Worm (Caenorhabditis elegans) whole organism, L1 larva: ENCODE measurements around the gene frm-10.
"Not testable (repeated sequence)": the region's sequence is repeated elsewhere in the genome, so short reads cannot be mapped to it uniquely, and the experiment has no call there.

Experiments used
- C34B4.2 ChIP-seq: sonication (generic microtip); optimal IDR thresholded peaks from 2 replicates; lab custom pipeline; 2017; ENCODE audit warnings: mild to moderate bottlenecking, missing genetic modification characterization, missing compliant biosample characterization
- Y116A8C.19 ChIP-seq: sonication (generic microtip); optimal IDR thresholded peaks from 2 replicates; lab custom pipeline; 2016; ENCODE audit warnings: missing compliant biosample characterization, missing genetic modification characterization, borderline replicate concordance
- aha-1 ChIP-seq: fragments of 150-350 bp; optimal IDR thresholded peaks from 2 replicates; lab custom pipeline; 2014; ENCODE audit warnings: missing biosample characterization, missing genetic modification characterization
- aly-2 ChIP-seq: fragments of 150-350 bp; optimal IDR thresholded peaks from 2 replicates; lab custom pipeline; 2014; ENCODE audit warnings: missing biosample characterization, missing genetic modification characterization
- ama-1 ChIP-seq: fragments of 150-350 bp; optimal IDR thresholded peaks from 2 replicates; lab custom pipeline; 2014
- blmp-1 ChIP-seq: fragments of 150-350 bp; optimal IDR thresholded peaks from 2 replicates; lab custom pipeline; 2014; ENCODE audit warnings: missing biosample characterization, missing genetic modification characterization
- ceh-63 ChIP-seq: fragments of 200-800 bp; sonication (Bioruptor generic); optimal IDR thresholded peaks from 2 replicates; lab custom pipeline; 2018; ENCODE audit warnings: mild to moderate bottlenecking, missing genetic modification characterization, missing compliant biosample characterization
- ceh-82 ChIP-seq, 3 experiments: fragments of 150-350 bp in 1 of 3; sonication (generic microtip) in 2 of 3; optimal IDR thresholded peaks; 2 replicates each; lab custom pipeline; 2014 to 2017; ENCODE audit warnings: missing biosample characterization in 3 of 3, missing genetic modification characterization in 3 of 3
- ceh-90 ChIP-seq: sonication (generic microtip); optimal IDR thresholded peaks from 2 replicates; lab custom pipeline; 2016; ENCODE audit warnings: missing genetic modification characterization, missing compliant biosample characterization
- dpl-1 ChIP-seq, 3 experiments: fragments of 150-350 bp in 2 of 3; sonication (generic microtip) in 1 of 3; optimal IDR thresholded peaks; 2 replicates each; lab custom pipeline; 2014 to 2017; ENCODE audit warnings: missing biosample characterization in 3 of 3, missing genetic modification characterization in 3 of 3, missing genetic modification reagents in 3 of 3
- dsc-1 ChIP-seq: sonication (generic microtip); optimal IDR thresholded peaks from 2 replicates; lab custom pipeline; 2016; ENCODE audit warnings: mild to moderate bottlenecking, missing genetic modification characterization, missing compliant biosample characterization
- efl-1 ChIP-seq, 4 experiments: fragments of 150-350 bp; optimal IDR thresholded peaks in 3 of 4; peaks in 1 of 4; 1 replicate in 1 of 4; 2 replicates in 3 of 4; lab custom pipeline; 2014; ENCODE audit warnings: missing biosample characterization in 2 of 4, missing genetic modification characterization in 2 of 4, missing genetic modification reagents in 2 of 4
- efl-3 ChIP-seq: fragments of 200-800 bp; sonication (Bioruptor generic); optimal IDR thresholded peaks from 2 replicates; lab custom pipeline; 2018; ENCODE audit warnings: mild to moderate bottlenecking, missing genetic modification characterization, missing compliant biosample characterization
- egl-27 ChIP-seq, 2 experiments: fragments of 150-350 bp in 1 of 2; sonication (generic microtip); optimal IDR thresholded peaks; 3 replicates each; lab custom pipeline; 2017 to 2018; ENCODE audit warnings: missing biosample characterization in 2 of 2, missing genetic modification characterization in 2 of 2, missing genetic modification reagents in 2 of 2
- elt-2 ChIP-seq: sonication (generic microtip); optimal IDR thresholded peaks from 2 replicates; lab custom pipeline; 2016; ENCODE audit warnings: missing genetic modification characterization, mild to moderate bottlenecking, inconsistent platforms, missing compliant biosample characterization, missing genetic modification reagents
- elt-3 ChIP-seq, 6 experiments: fragments of 150-350 bp in 1 of 6; sonication (generic microtip); optimal IDR thresholded peaks; 2 replicates each; lab custom pipeline; 2017 to 2018; ENCODE audit warnings: missing biosample characterization in 6 of 6, missing genetic modification characterization in 6 of 6, inconsistent platforms in 1 of 6
- ets-5 ChIP-seq: fragments of 200-800 bp; sonication (Bioruptor generic); IDR thresholded peaks from 2 replicates; pipeline ENCODE4 v1.3.6; 2022; ENCODE audit warnings: missing genetic modification characterization, missing compliant biosample characterization
- fkh-10 ChIP-seq: sonication (generic microtip); optimal IDR thresholded peaks from 2 replicates; lab custom pipeline; 2017; ENCODE audit warnings: missing biosample characterization, missing genetic modification reagents, missing genetic modification characterization
- fkh-4 ChIP-seq: sonication (generic microtip); optimal IDR thresholded peaks from 2 replicates; lab custom pipeline; 2016; ENCODE audit warnings: missing compliant biosample characterization, missing genetic modification characterization, borderline replicate concordance
- fkh-8 ChIP-seq: sonication (generic microtip); optimal IDR thresholded peaks from 2 replicates; lab custom pipeline; 2016; ENCODE audit warnings: mild to moderate bottlenecking, missing genetic modification characterization, missing compliant biosample characterization
- fos-1 ChIP-seq: fragments of 150-350 bp; optimal IDR thresholded peaks from 2 replicates; lab custom pipeline; 2014; ENCODE audit warnings: missing biosample characterization, missing genetic modification characterization
- isw-1 ChIP-seq: fragments of 200-800 bp; sonication (Bioruptor generic); IDR thresholded peaks from 2 replicates; pipeline ENCODE4 v1.3.6; 2022; ENCODE audit warnings: missing genetic modification characterization, missing compliant biosample characterization
- jun-1 ChIP-seq: fragments of 150-350 bp; optimal IDR thresholded peaks from 2 replicates; lab custom pipeline; 2014; ENCODE audit warnings: missing biosample characterization, missing genetic modification reagents, missing genetic modification characterization
- lin-13 ChIP-seq: fragments of 150-350 bp; optimal IDR thresholded peaks from 2 replicates; lab custom pipeline; 2014; ENCODE audit warnings: missing biosample characterization, missing genetic modification reagents, missing genetic modification characterization
- lin-35 ChIP-seq, 2 experiments: fragments of 150-350 bp; optimal IDR thresholded peaks; 2 replicates each; lab custom pipeline; 2014; ENCODE audit warnings: missing biosample characterization in 2 of 2, missing genetic modification characterization in 2 of 2, missing genetic modification reagents in 2 of 2
- lin-39 ChIP-seq: fragments of 150-350 bp; optimal IDR thresholded peaks from 2 replicates; lab custom pipeline; 2014; ENCODE audit warnings: missing biosample characterization, missing genetic modification reagents, missing genetic modification characterization
- lir-3 ChIP-seq: sonication (generic microtip); optimal IDR thresholded peaks from 2 replicates; lab custom pipeline; 2016; ENCODE audit warnings: mild to moderate bottlenecking, missing genetic modification characterization, moderate library complexity, missing compliant biosample characterization; ENCODE audit not compliant: poor library complexity
- lsy-2 ChIP-seq, 2 experiments: fragments of 150-350 bp; optimal IDR thresholded peaks; 2 replicates each; lab custom pipeline; 2014; ENCODE audit warnings: missing biosample characterization in 2 of 2, missing genetic modification characterization in 2 of 2
- mdl-1 ChIP-seq, 2 experiments: fragments of 150-350 bp; optimal IDR thresholded peaks; 2 replicates each; lab custom pipeline; 2014 to 2017; ENCODE audit warnings: missing biosample characterization in 2 of 2, missing genetic modification characterization in 2 of 2, inconsistent platforms in 1 of 2
- mef-2 ChIP-seq: fragments of 150-350 bp; optimal IDR thresholded peaks from 2 replicates; lab custom pipeline; 2014; ENCODE audit warnings: missing biosample characterization, missing genetic modification characterization
- mep-1 ChIP-seq: fragments of 150-350 bp; optimal IDR thresholded peaks from 2 replicates; lab custom pipeline; 2014; ENCODE audit warnings: missing biosample characterization, missing genetic modification characterization
- nhr-11 ChIP-seq: fragments of 150-350 bp; optimal IDR thresholded peaks from 2 replicates; lab custom pipeline; 2014; ENCODE audit warnings: missing biosample characterization, missing genetic modification characterization
- nhr-12 ChIP-seq: sonication (generic microtip); optimal IDR thresholded peaks from 2 replicates; lab custom pipeline; 2017; ENCODE audit warnings: missing biosample characterization, missing genetic modification characterization
- nhr-20 ChIP-seq: sonication (generic microtip); optimal IDR thresholded peaks from 2 replicates; lab custom pipeline; 2016; ENCODE audit warnings: mild to moderate bottlenecking, missing genetic modification characterization, missing compliant biosample characterization
- nhr-28 ChIP-seq: fragments of 150-350 bp; optimal IDR thresholded peaks from 2 replicates; lab custom pipeline; 2014; ENCODE audit warnings: missing biosample characterization, missing genetic modification characterization
- nhr-47 ChIP-seq: sonication (generic microtip); optimal IDR thresholded peaks from 2 replicates; lab custom pipeline; 2016; ENCODE audit warnings: mild to moderate bottlenecking, missing genetic modification characterization, moderate library complexity, missing compliant biosample characterization
- nhr-71 ChIP-seq: sonication (generic microtip); optimal IDR thresholded peaks from 2 replicates; lab custom pipeline; 2016; ENCODE audit warnings: mild to moderate bottlenecking, missing genetic modification characterization, moderate library complexity, missing compliant biosample characterization
- nhr-84 ChIP-seq: sonication (generic microtip); optimal IDR thresholded peaks from 2 replicates; lab custom pipeline; 2017; ENCODE audit warnings: missing biosample characterization, missing genetic modification characterization
- nhr-90 ChIP-seq: sonication (generic microtip); optimal IDR thresholded peaks from 2 replicates; lab custom pipeline; 2016; ENCODE audit warnings: mild to moderate bottlenecking, missing genetic modification characterization, missing compliant biosample characterization; ENCODE audit not compliant: poor library complexity
- pqm-1 ChIP-seq: sonication (generic microtip); optimal IDR thresholded peaks from 3 replicates; lab custom pipeline; 2017; ENCODE audit warnings: missing biosample characterization, missing genetic modification characterization
- skn-1 ChIP-seq: fragments of 150-350 bp; optimal IDR thresholded peaks from 2 replicates; lab custom pipeline; 2014; ENCODE audit warnings: missing biosample characterization, missing genetic modification characterization
- snu-23 ChIP-seq: sonication (generic microtip); optimal IDR thresholded peaks from 2 replicates; lab custom pipeline; 2016; ENCODE audit warnings: missing genetic modification characterization, missing compliant biosample characterization
- sox-4 ChIP-seq: sonication (generic microtip); optimal IDR thresholded peaks from 2 replicates; lab custom pipeline; 2016; ENCODE audit warnings: missing genetic modification characterization, missing compliant biosample characterization
- tbx-2 ChIP-seq: sonication (generic microtip); optimal IDR thresholded peaks from 2 replicates; lab custom pipeline; 2016; ENCODE audit warnings: missing genetic modification characterization, missing compliant biosample characterization
- unc-130 ChIP-seq: fragments of 150-350 bp; optimal IDR thresholded peaks from 2 replicates; lab custom pipeline; 2017; ENCODE audit warnings: missing biosample characterization, missing genetic modification characterization, inconsistent platforms
- unc-30 ChIP-seq: sonication (generic microtip); optimal IDR thresholded peaks from 2 replicates; lab custom pipeline; 2017; ENCODE audit warnings: missing biosample characterization, missing genetic modification characterization
- vab-15 ChIP-seq: sonication (generic microtip); optimal IDR thresholded peaks from 2 replicates; lab custom pipeline; 2017; ENCODE audit warnings: missing genotype, mild to moderate bottlenecking, missing genetic modification characterization, missing compliant biosample characterization

Gene frm-10

DNA sequence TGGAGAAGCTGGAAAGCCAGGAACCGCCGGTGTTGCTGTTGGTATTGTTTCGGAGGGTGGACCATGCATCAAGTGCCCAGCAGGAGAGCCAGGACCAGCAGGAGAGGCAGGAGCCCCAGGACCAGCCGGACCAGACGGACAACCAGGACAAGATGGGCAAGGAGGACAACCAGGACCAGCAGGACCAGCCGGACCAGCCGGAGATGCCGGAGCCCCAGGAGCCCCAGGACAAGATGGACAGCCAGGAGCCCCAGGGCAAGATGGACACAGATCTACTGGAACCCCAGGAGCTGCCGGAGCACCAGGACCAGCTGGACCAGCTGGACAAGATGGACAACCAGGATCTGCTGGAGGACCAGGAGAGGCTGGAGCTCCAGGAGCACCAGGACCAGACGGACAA is 20.2 kb upstream of the frm-10 start:
- TF ChIP-seq dpl-1 (GFP tag; optimal IDR thresholded peaks at IDR 0.05; lab: Kevin White, UChicago) (no peak), egl-27 (tag; optimal IDR thresholded peaks at IDR 0.05; lab: Kevin White, UChicago) (no peak), nhr-28 (tag; lab: Kevin White, UChicago) (no peak), pqm-1 (tag; lab: Kevin White, UChicago) (no peak), lin-39 (no peak), mef-2 (no peak), aha-1 (tag; lab: Kevin White, UChicago) (no peak), elt-3 (tag; optimal IDR thresholded peaks at IDR 0.05; lab: Kevin White, UChicago) (no peak), mep-1 (tag; lab: Kevin White, UChicago) (no peak), ceh-63 (GFP tag; lab: Kevin White, UChicago) (no peak)

- not testable (repeated sequence) for TF ChIP-seq aly-2 (tag; lab: Kevin White, UChicago); tbx-2 (tag; lab: Kevin White, UChicago); ama-1 (lab: Kevin White, UChicago)
Observed at ce11 chrV:13443535-13443934, 19.5 kb upstream of the frm-10 start, which contains the start of gene Y2H9A.6. Gene Y2H9A.6 (plus strand): TSS chrV:13443835.

DNA sequence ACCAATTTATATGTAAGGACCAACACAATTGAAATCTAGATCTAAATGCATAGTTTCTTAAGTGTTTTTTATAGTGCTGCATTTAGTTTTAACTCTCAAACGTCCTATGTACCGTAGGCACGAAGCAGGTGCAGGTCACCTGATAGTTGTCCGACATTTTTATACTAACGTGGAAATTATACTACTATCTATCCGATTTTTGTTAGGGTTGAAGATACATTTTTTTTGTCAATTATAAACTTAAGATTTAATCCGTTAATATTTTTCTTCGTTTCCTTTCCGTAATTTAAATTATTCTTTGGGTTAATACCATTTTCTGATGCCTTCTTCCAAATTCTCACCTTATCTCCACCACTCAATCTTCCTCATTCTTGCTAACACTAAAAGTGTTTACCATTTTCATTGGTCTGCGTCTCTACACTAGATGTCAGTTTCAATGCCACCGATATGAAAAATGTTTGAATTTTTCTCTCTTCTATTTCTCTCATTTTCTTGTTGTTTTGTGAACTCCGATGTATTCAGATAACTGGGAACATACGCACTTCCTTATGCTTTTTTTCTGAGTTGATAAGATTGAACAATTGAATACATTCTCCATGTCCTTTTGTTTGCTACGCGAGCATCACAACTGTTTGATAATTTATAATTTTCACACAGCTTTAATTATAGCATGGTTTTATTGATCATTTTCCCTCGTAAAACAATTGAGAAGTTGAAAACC is 17.6 kb upstream of the frm-10 start, which contains the start of gene Y2H9A.4:
Gene Y2H9A.4 (plus strand): TSS at position 671 of the 721 bp plus-strand sequence.
- TF ChIP-seq isw-1 (GFP tag; lab: Robert Waterston, UW): no peak
- peak; percentile 5 to 37 for TF ChIP-seq lsy-2 (tag; optimal IDR thresholded peaks at IDR 0.05; lab: Kevin White, UChicago)
- TF ChIP-seq skn-1: no peak
- no peak for TF ChIP-seq vab-15 (tag; lab: Kevin White, UChicago)
- TF ChIP-seq lin-39: no peak
- TF ChIP-seq efl-1 (optimal IDR thresholded peaks at IDR 0.05; lab: Kevin White, UChicago): peak in 1 of 2 experiments; percentile 4
- TF ChIP-seq efl-1 (GFP tag; optimal IDR thresholded peaks at IDR 0.05 in 1 of 2; lab: Kevin White, UChicago): no peak
- no peak for TF ChIP-seq nhr-28 (tag; lab: Kevin White, UChicago)
- TF ChIP-seq nhr-47 (tag; lab: Kevin White, UChicago): no peak
- no peak for TF ChIP-seq ceh-82 (tag; optimal IDR thresholded peaks at IDR 0.05; lab: Kevin White, UChicago)
- TF ChIP-seq blmp-1 (tag; lab: Kevin White, UChicago): peak; percentile 48
- no peak for TF ChIP-seq aly-2 (tag; lab: Kevin White, UChicago)
- TF ChIP-seq fkh-4 (tag; lab: Kevin White, UChicago): no peak
- TF ChIP-seq lir-3 (tag; lab: Kevin White, UChicago): no peak
- no peak for TF ChIP-seq tbx-2 (tag; lab: Kevin White, UChicago)
- no peak for TF ChIP-seq nhr-90
- TF ChIP-seq fkh-10 (GFP tag; lab: Kevin White, UChicago): no peak
- TF ChIP-seq unc-130: no peak
- TF ChIP-seq efl-3 (GFP tag; lab: Kevin White, UChicago): no peak
- TF ChIP-seq nhr-12 (tag; lab: Kevin White, UChicago): no peak
- peak; percentile 38 for TF ChIP-seq nhr-71 (tag; lab: Kevin White, UChicago)
- no peak for TF ChIP-seq jun-1 (tag; lab: Kevin White, UChicago)
- TF ChIP-seq mef-2: no peak
- no peak for TF ChIP-seq fos-1 (tag; lab: Kevin White, UChicago)
- TF ChIP-seq mdl-1 (tag; optimal IDR thresholded peaks at IDR 0.05; lab: Kevin White, UChicago): no peak
- TF ChIP-seq elt-2: no peak
- no peak for TF ChIP-seq dsc-1
- TF ChIP-seq nhr-11: no peak
- TF ChIP-seq snu-23 (GFP tag; lab: Kevin White, UChicago): peak; percentile 49
- no peak for TF ChIP-seq sox-4 (tag; lab: Kevin White, UChicago)
- TF ChIP-seq Y116A8C.19 (tag; lab: Kevin White, UChicago): no peak
- TF ChIP-seq nhr-20 (tag; lab: Kevin White, UChicago): peak; percentile 46
- TF ChIP-seq pqm-1 (tag; lab: Kevin White, UChicago): no peak
- TF ChIP-seq lin-35 (GFP tag; optimal IDR thresholded peaks at IDR 0.05; lab: Kevin White, UChicago): no peak
- TF ChIP-seq C34B4.2 (tag; lab: Kevin White, UChicago): no peak
- TF ChIP-seq lin-13: no peak
- no peak for TF ChIP-seq fkh-8 (tag; lab: Kevin White, UChicago)
- TF ChIP-seq unc-30 (tag; lab: Kevin White, UChicago): no peak
- no peak for TF ChIP-seq ets-5 (GFP tag; lab: Robert Waterston, UW)
- no peak for TF ChIP-seq ceh-90
- no peak for TF ChIP-seq nhr-84 (tag; lab: Kevin White, UChicago)
